Worm (Caenorhabditis elegans): Measurements from ENCODE around the gene K12H6.5.

ce11 chrII:2857559-2857958 lies 31.6 kb upstream of the K12H6.5 start:
- no peak for TF ChIP-seq him-1 (tag; optimal IDR thresholded peaks at IDR 0.05)
- TF ChIP-seq W03F9.2 (tag; optimal IDR thresholded peaks at IDR 0.05): no peak
- TF ChIP-seq dao-5 (tag; optimal IDR thresholded peaks at IDR 0.05): no peak

Measured in whole organism, L4/young adult.